Worm (Caenorhabditis elegans) whole organism, young adult: ENCODE data around the gene str-146.

Experiments used
- B0035.1 ChIP-seq: sonication (generic microtip); optimal IDR thresholded peaks from 2 replicates; lab custom pipeline; 2016; ENCODE audit warnings: missing genetic modification characterization, mild to moderate bottlenecking, missing compliant biosample characterization, missing genotype, missing genetic modification reagents
- B0336.3 ChIP-seq: fragments of 200-800 bp; sonication (Bioruptor generic); IDR thresholded peaks from 2 replicates; pipeline ENCODE4 v1.3.6; 2022; ENCODE audit warnings: missing genetic modification characterization, missing compliant biosample characterization
- C06A6.2 ChIP-seq: fragments of 200-800 bp; sonication (Bioruptor generic); conservative IDR thresholded peaks from 2 replicates; pipeline ENCODE4 v1.3.6; 2022; ENCODE audit warnings: missing genetic modification characterization, missing compliant biosample characterization
- F33H1.4 ChIP-seq: fragments of 200-800 bp; sonication (Bioruptor generic); IDR thresholded peaks from 2 replicates; pipeline ENCODE4 v1.3.6; 2022; ENCODE audit warnings: missing genetic modification reagents, missing genetic modification characterization, missing compliant biosample characterization
- F37B4.10 ChIP-seq: fragments of 200-800 bp; sonication (Bioruptor generic); IDR thresholded peaks from 2 replicates; pipeline ENCODE4 v1.3.6; 2022; ENCODE audit warnings: missing genetic modification characterization, missing compliant biosample characterization
- F39B2.1 ChIP-seq: fragments of 200-800 bp; sonication (Bioruptor generic); IDR thresholded peaks from 2 replicates; pipeline ENCODE4 v1.3.6; 2022; ENCODE audit warnings: missing genetic modification reagents, missing genetic modification characterization, missing compliant biosample characterization
- F49E8.2 ChIP-seq: sonication (generic microtip); optimal IDR thresholded peaks from 3 replicates; lab custom pipeline; 2017; ENCODE audit warnings: missing genetic modification characterization, mild to moderate bottlenecking, missing compliant biosample characterization, antibody characterized with exemption, moderate library complexity; ENCODE audit not compliant: insufficient read depth
- F57A8.1 ChIP-seq: fragments of 200-800 bp; sonication (Bioruptor generic); optimal IDR thresholded peaks from 2 replicates; lab custom pipeline; 2018; ENCODE audit warnings: mild to moderate bottlenecking, missing genetic modification characterization, moderate library complexity, missing compliant biosample characterization
- T26A5.8 ChIP-seq: sonication (generic microtip); optimal IDR thresholded peaks from 2 replicates; lab custom pipeline; 2016; ENCODE audit warnings: missing genetic modification characterization, missing compliant biosample characterization
- Y79H2A.3 ChIP-seq: fragments of 200-800 bp; sonication (Bioruptor generic); conservative IDR thresholded peaks from 2 replicates; pipeline ENCODE4 v1.3.6; 2022; ENCODE audit warnings: missing genetic modification reagents, missing genetic modification characterization, missing compliant biosample characterization
- akir-1 ChIP-seq: fragments of 200-800 bp; sonication (Bioruptor generic); optimal IDR thresholded peaks from 2 replicates; lab custom pipeline; 2018; ENCODE audit warnings: mild to moderate bottlenecking, missing genetic modification characterization, moderate library complexity, missing compliant biosample characterization
- athp-1 ChIP-seq: sonication (generic microtip); optimal IDR thresholded peaks from 2 replicates; lab custom pipeline; 2017; ENCODE audit warnings: mild to moderate bottlenecking, missing genetic modification characterization, missing compliant biosample characterization
- attf-3 ChIP-seq: fragments of 200-800 bp; sonication (Bioruptor generic); conservative IDR thresholded peaks from 2 replicates; pipeline ENCODE4 v1.3.6; 2022; ENCODE audit warnings: missing genetic modification reagents, missing genetic modification characterization, missing compliant biosample characterization
- attf-5 ChIP-seq: fragments of 200-800 bp; sonication (Bioruptor generic); optimal IDR thresholded peaks from 2 replicates; lab custom pipeline; 2018; ENCODE audit warnings: mild to moderate bottlenecking, missing genetic modification characterization, missing compliant biosample characterization
- bed-1 ChIP-seq: fragments of 200-800 bp; sonication (Bioruptor generic); IDR thresholded peaks from 2 replicates; pipeline ENCODE4 v1.3.6; 2022; ENCODE audit warnings: missing genetic modification reagents, missing genetic modification characterization, missing compliant biosample characterization
- ceh-100 ChIP-seq: fragments of 200-800 bp; sonication (Bioruptor generic); IDR thresholded peaks from 2 replicates; pipeline ENCODE4 v1.3.6; 2022; ENCODE audit warnings: missing genetic modification reagents, missing genetic modification characterization, missing compliant biosample characterization
- ceh-91 ChIP-seq: fragments of 200-800 bp; sonication (Bioruptor generic); IDR thresholded peaks from 2 replicates; pipeline ENCODE4 v1.3.6; 2022; ENCODE audit warnings: missing genetic modification reagents, missing genetic modification characterization, missing compliant biosample characterization
- dpl-1 ChIP-seq: fragments of 150-350 bp; optimal IDR thresholded peaks from 2 replicates; lab custom pipeline; 2014; ENCODE audit warnings: missing biosample characterization, missing genetic modification reagents, missing genetic modification characterization
- efl-1 ChIP-seq: fragments of 150-350 bp; optimal IDR thresholded peaks from 2 replicates; lab custom pipeline; 2014; ENCODE audit warnings: missing biosample characterization, missing genetic modification reagents, missing genetic modification characterization
- gei-17 ChIP-seq: fragments of 200-800 bp; sonication (Bioruptor generic); optimal IDR thresholded peaks from 2 replicates; lab custom pipeline; 2018; ENCODE audit warnings: mild to moderate bottlenecking, missing genetic modification characterization, missing compliant biosample characterization
- hlh-26 ChIP-seq: fragments of 200-800 bp; sonication (Bioruptor generic); conservative IDR thresholded peaks from 2 replicates; pipeline ENCODE4 v1.3.6; 2022; ENCODE audit warnings: missing genetic modification reagents, missing genetic modification characterization, missing compliant biosample characterization
- hmg-20 ChIP-seq: fragments of 200-800 bp; sonication (Bioruptor generic); IDR thresholded peaks from 2 replicates; pipeline ENCODE4 v1.3.6; 2022; ENCODE audit warnings: missing genetic modification reagents, missing genetic modification characterization, missing compliant biosample characterization
- hrde-1 ChIP-seq: sonication (generic microtip); optimal IDR thresholded peaks from 2 replicates; lab custom pipeline; 2016; ENCODE audit warnings: missing genetic modification characterization, mild to moderate bottlenecking, missing compliant biosample characterization, moderate library complexity, missing genotype, missing genetic modification reagents, borderline replicate concordance
- lin-40 ChIP-seq: sonication (generic microtip); optimal IDR thresholded peaks from 2 replicates; lab custom pipeline; 2016; ENCODE audit warnings: missing genetic modification characterization, mild to moderate bottlenecking, missing compliant biosample characterization, missing genotype, missing genetic modification reagents
- lsl-1 ChIP-seq: fragments of 200-800 bp; sonication (Bioruptor generic); optimal IDR thresholded peaks from 2 replicates; lab custom pipeline; 2018; ENCODE audit warnings: mild to moderate bottlenecking, missing genetic modification characterization, moderate library complexity, missing compliant biosample characterization
- madf-10 ChIP-seq: sonication (generic microtip); optimal IDR thresholded peaks from 2 replicates; lab custom pipeline; 2016; ENCODE audit warnings: mild to moderate bottlenecking, missing genetic modification characterization, missing compliant biosample characterization
- madf-3 ChIP-seq: fragments of 200-800 bp; sonication (Bioruptor generic); IDR thresholded peaks from 2 replicates; pipeline ENCODE4 v1.3.6; 2022; ENCODE audit warnings: missing genetic modification reagents, missing genetic modification characterization, missing compliant biosample characterization
- madf-6 ChIP-seq: fragments of 200-800 bp; sonication (Bioruptor generic); IDR thresholded peaks from 2 replicates; pipeline ENCODE4 v1.3.6; 2022; ENCODE audit warnings: missing genetic modification reagents, missing genetic modification characterization, missing compliant biosample characterization
- madf-8 ChIP-seq: fragments of 200-800 bp; sonication (Bioruptor generic); conservative IDR thresholded peaks from 2 replicates; pipeline ENCODE4 v1.3.6; 2022; ENCODE audit warnings: missing genetic modification reagents, missing genetic modification characterization, missing compliant biosample characterization
- nfya-2 ChIP-seq: fragments of 200-800 bp; sonication (Bioruptor generic); IDR thresholded peaks from 2 replicates; pipeline ENCODE4 v1.3.6; 2022; ENCODE audit warnings: missing genetic modification reagents, missing genetic modification characterization, missing compliant biosample characterization
- nhr-120 ChIP-seq: fragments of 200-800 bp; sonication (Bioruptor generic); IDR thresholded peaks from 2 replicates; pipeline ENCODE4 v1.3.6; 2022; ENCODE audit warnings: missing genetic modification characterization, missing compliant biosample characterization
- pbrm-1 ChIP-seq: fragments of 200-800 bp; sonication (Bioruptor generic); IDR thresholded peaks from 2 replicates; pipeline ENCODE4 v1.3.6; 2022; ENCODE audit warnings: missing genetic modification reagents, missing genetic modification characterization, missing compliant biosample characterization
- pha-4 ChIP-seq: fragments of 150-350 bp; sonication (generic microtip); optimal IDR thresholded peaks from 2 replicates; lab custom pipeline; 2014; ENCODE audit warnings: missing biosample characterization, missing genetic modification reagents, missing genetic modification characterization
- rpc-1 ChIP-seq, 2 experiments: fragments of 150-350 bp in 1 of 2; sonication (generic microtip) in 1 of 2; optimal IDR thresholded peaks; 2 replicates each; lab custom pipeline; 2014 to 2018; ENCODE audit warnings: missing biosample characterization in 1 of 2, missing genetic modification characterization in 1 of 2, missing genetic modification reagents in 1 of 2, missing genotype in 1 of 2
- somi-1 ChIP-seq: fragments of 200-800 bp; sonication (Bioruptor generic); optimal IDR thresholded peaks from 2 replicates; lab custom pipeline; 2018; ENCODE audit warnings: mild to moderate bottlenecking, missing genetic modification characterization, missing compliant biosample characterization
- zim-3 ChIP-seq: sonication (generic microtip); optimal IDR thresholded peaks from 2 replicates; lab custom pipeline; 2017; ENCODE audit warnings: mild to moderate bottlenecking, missing genetic modification characterization, moderate library complexity, missing compliant biosample characterization

str-146 gene

ce11 chrV:8073162-8073561 lies 22.1 kb downstream of the str-146 start:
- TF ChIP-seq somi-1 (GFP tag; lab: Kevin White, UChicago), result peak; percentile 15
- TF ChIP-seq C06A6.2, result no peak

- TF ChIP-seq attf-3 (no peak), pha-4 (no peak), efl-1 (GFP tag; lab: Kevin White, UChicago) (no peak), nhr-120 (GFP tag; lab: Robert Waterston, UW) (no peak), B0035.1 (tag; lab: Kevin White, UChicago) (no peak), rpc-1 (optimal IDR thresholded peaks at IDR 0.05; lab: Kevin White, UChicago) (no peak), rpc-1 (tag; optimal IDR thresholded peaks at IDR 0.05; lab: Kevin White, UChicago) (no peak), gei-17 (GFP tag; lab: Kevin White, UChicago) (no peak), dpl-1 (no peak), F49E8.2 (no peak), ceh-100 (GFP tag; lab: Robert Waterston, UW) (no peak), madf-6 (GFP tag; lab: Robert Waterston, UW) (no peak), Y79H2A.3 (no peak), pbrm-1 (GFP tag; lab: Robert Waterston, UW) (no peak), F57A8.1 (GFP tag; lab: Kevin White, UChicago) (no peak), F39B2.1 (GFP tag; lab: Robert Waterston, UW) (no peak), athp-1 (tag; lab: Kevin White, UChicago) (no peak), hlh-26 (GFP tag; lab: Robert Waterston, UW) (no peak), madf-8 (no peak), F33H1.4 (GFP tag; lab: Robert Waterston, UW) (no peak)
Measured at ce11 chrV:8072047-8072446, 23.2 kb downstream of the str-146 start, which contains the start of gene str-144. str-144 (minus strand) TSS chrV:8072147.

DNA sequence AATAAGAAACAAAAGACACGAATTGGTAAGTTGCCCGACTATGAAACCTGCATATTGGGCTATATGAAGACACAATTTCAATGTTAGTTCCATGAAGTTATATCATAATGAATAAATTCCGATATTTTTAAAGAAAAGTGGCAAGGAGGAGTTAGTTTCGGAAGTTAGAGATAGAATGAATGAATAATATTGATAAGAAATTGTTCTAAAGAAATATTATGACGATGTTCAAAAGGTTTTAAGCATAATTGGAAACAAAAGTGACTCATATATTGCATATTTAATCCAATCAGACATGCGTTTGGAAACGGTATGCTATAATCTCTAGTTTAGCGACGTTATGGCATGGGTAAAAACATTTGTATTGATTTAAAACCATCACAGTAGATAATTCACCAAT lies 25.6 kb downstream of the str-146 start, which contains the start of gene str-143:
TSS of gene str-143 (minus strand) at position 101 of the 400 bp plus-strand sequence.
- TF ChIP-seq T26A5.8 (tag; lab: Kevin White, UChicago) (no peak), lsl-1 (no peak), madf-3 (GFP tag; lab: Robert Waterston, UW) (no peak), hmg-20 (GFP tag; lab: Robert Waterston, UW) (no peak), ceh-91 (GFP tag; lab: Robert Waterston, UW) (no peak), bed-1 (GFP tag; lab: Robert Waterston, UW) (no peak), B0336.3 (GFP tag; lab: Robert Waterston, UW) (no peak), zim-3 (tag; lab: Kevin White, UChicago) (no peak), hrde-1 (tag; lab: Kevin White, UChicago) (no peak), ceh-100 (GFP tag; lab: Robert Waterston, UW) (no peak), madf-10 (no peak), nfya-2 (GFP tag; lab: Robert Waterston, UW) (no peak), attf-5 (no peak), F37B4.10 (no peak), akir-1 (GFP tag; lab: Kevin White, UChicago) (no peak), F39B2.1 (GFP tag; lab: Robert Waterston, UW) (no peak), lin-40 (tag; lab: Kevin White, UChicago) (no peak)
